Fruit fly (Drosophila melanogaster) whole organism, prepupa: ENCODE results near the gene Teh1.

Experiments used
- CG11902 ChIP-seq: fragments of 200-800 bp; sonication (Bioruptor generic); optimal IDR thresholded peaks from 3 replicates; lab custom pipeline; 2016; ENCODE audit warnings: missing biosample characterization, missing genetic modification characterization
- CG15336 ChIP-seq: fragments of 200-800 bp; sonication (Bioruptor generic); IDR thresholded peaks from 2 replicates; pipeline ENCODE4 v1.3.6; 2022; ENCODE audit warnings: missing biosample characterization, missing genetic modification characterization
- CG1621 ChIP-seq: fragments of 200-800 bp; sonication (Bioruptor generic); optimal IDR thresholded peaks from 3 replicates; lab custom pipeline; 2018; ENCODE audit warnings: missing biosample characterization, mild to moderate bottlenecking, missing genetic modification characterization
- CG3032 ChIP-seq: fragments of 200-800 bp; optimal IDR thresholded peaks from 2 replicates; lab custom pipeline; 2019; ENCODE audit warnings: missing biosample characterization, mild to moderate bottlenecking, missing genetic modification characterization, moderate library complexity
- CG31627 ChIP-seq: fragments of 200-800 bp; sonication (Bioruptor generic); optimal IDR thresholded peaks from 3 replicates; lab custom pipeline; 2016; ENCODE audit warnings: missing biosample characterization, missing genetic modification characterization
- CG32006 ChIP-seq: fragments of 200-800 bp; sonication (Bioruptor generic); optimal IDR thresholded peaks from 3 replicates; lab custom pipeline; 2017; ENCODE audit warnings: missing biosample characterization, mild to moderate bottlenecking, missing genetic modification characterization
- CG34406 ChIP-seq: fragments of 200-800 bp; sonication (Bioruptor generic); optimal IDR thresholded peaks from 3 replicates; lab custom pipeline; 2016; ENCODE audit warnings: missing biosample characterization, missing genetic modification characterization
- CG6163 ChIP-seq: fragments of 200-800 bp; sonication (Bioruptor generic); IDR thresholded peaks from 3 replicates; pipeline ENCODE4 v1.3.6; 2022; ENCODE audit warnings: missing biosample characterization, missing genetic modification characterization
- CG6276 ChIP-seq: fragments of 200-800 bp; sonication (Bioruptor generic); optimal IDR thresholded peaks from 2 replicates; lab custom pipeline; 2017; ENCODE audit warnings: missing biosample characterization, mild to moderate bottlenecking, missing genetic modification characterization
- CG7368 ChIP-seq: fragments of 200-800 bp; sonication (Bioruptor generic); optimal IDR thresholded peaks from 3 replicates; lab custom pipeline; 2016; ENCODE audit warnings: missing biosample characterization, missing genetic modification characterization
- CG8119 ChIP-seq: fragments of 200-800 bp; sonication (Bioruptor generic); IDR thresholded peaks from 3 replicates; pipeline ENCODE4 v1.3.6; 2022; ENCODE audit warnings: missing biosample characterization, missing genetic modification characterization
- CG8632 ChIP-seq: fragments of 200-800 bp; sonication (Bioruptor generic); optimal IDR thresholded peaks from 3 replicates; lab custom pipeline; 2016; ENCODE audit warnings: missing biosample characterization, missing genetic modification characterization
- Eip75B ChIP-seq: fragments of 200-800 bp; sonication (Bioruptor generic); optimal IDR thresholded peaks from 3 replicates; lab custom pipeline; 2016; ENCODE audit warnings: missing biosample characterization, missing genetic modification characterization
- Eip78C ChIP-seq: fragments of 200-800 bp; sonication (Bioruptor generic); peaks from one replicate; lab custom pipeline; 2016; ENCODE audit warnings: missing biosample characterization, missing genetic modification characterization
- Ets96B ChIP-seq: fragments of 200-800 bp; optimal IDR thresholded peaks from 2 replicates; lab custom pipeline; 2019; ENCODE audit warnings: missing biosample characterization, mild to moderate bottlenecking, missing genetic modification characterization, moderate library complexity
- Gug ChIP-seq: fragments of 200-800 bp; sonication (Bioruptor generic); IDR thresholded peaks from 2 replicates; pipeline ENCODE4 v1.3.6; 2022; ENCODE audit warnings: missing biosample characterization, missing genetic modification characterization
- Hr38 ChIP-seq: sonication (Bioruptor generic); optimal IDR thresholded peaks from 2 replicates; lab custom pipeline; 2016; ENCODE audit warnings: missing biosample characterization, missing genetic modification characterization
- Hr39 ChIP-seq: fragments of 200-800 bp; sonication (Bioruptor generic); optimal IDR thresholded peaks from 2 replicates; lab custom pipeline; 2016; ENCODE audit warnings: missing biosample characterization, missing genetic modification characterization
- Hr4 ChIP-seq: fragments of 200-800 bp; sonication (Bioruptor generic); optimal IDR thresholded peaks from 3 replicates; lab custom pipeline; 2016; ENCODE audit warnings: missing biosample characterization, missing genetic modification characterization
- Lpt ChIP-seq: fragments of 200-800 bp; sonication (Bioruptor generic); optimal IDR thresholded peaks from 3 replicates; lab custom pipeline; 2016; ENCODE audit warnings: missing biosample characterization, missing genetic modification characterization
- Met ChIP-seq: fragments of 200-800 bp; sonication (Bioruptor generic); optimal IDR thresholded peaks from 3 replicates; lab custom pipeline; 2016; ENCODE audit warnings: missing biosample characterization, missing genetic modification characterization
- Sox14 ChIP-seq: fragments of 200-800 bp; sonication (Bioruptor generic); optimal IDR thresholded peaks from 3 replicates; lab custom pipeline; 2016; ENCODE audit warnings: missing biosample characterization, missing genetic modification characterization
- Sox15 ChIP-seq: fragments of 200-800 bp; sonication (Bioruptor generic); optimal IDR thresholded peaks from 3 replicates; lab custom pipeline; 2016; ENCODE audit warnings: missing biosample characterization, missing genetic modification characterization
- achi ChIP-seq: fragments of 200-800 bp; sonication (Bioruptor generic); optimal IDR thresholded peaks from 3 replicates; lab custom pipeline; 2016; ENCODE audit warnings: missing biosample characterization, missing genetic modification characterization
- acj6 ChIP-seq: fragments of 200-800 bp; sonication (Bioruptor generic); optimal IDR thresholded peaks from 3 replicates; lab custom pipeline; 2016; ENCODE audit warnings: missing biosample characterization, missing genetic modification characterization
- cyc ChIP-seq: fragments of 200-800 bp; sonication (Bioruptor generic); optimal IDR thresholded peaks from 3 replicates; lab custom pipeline; 2016; ENCODE audit warnings: missing biosample characterization, missing genetic modification characterization
- dsx ChIP-seq: fragments of 200-800 bp; optimal IDR thresholded peaks from 3 replicates; lab custom pipeline; 2019; ENCODE audit warnings: missing biosample characterization, mild to moderate bottlenecking, missing genetic modification characterization, moderate library complexity; ENCODE audit not compliant: poor library complexity, severe bottlenecking
- eg ChIP-seq: fragments of 200-800 bp; sonication (Bioruptor generic); IDR thresholded peaks from 3 replicates; pipeline ENCODE4 v1.3.6; 2022; ENCODE audit warnings: missing biosample characterization, missing genetic modification characterization
- esn ChIP-seq: fragments of 200-800 bp; sonication (Bioruptor generic); optimal IDR thresholded peaks from 2 replicates; lab custom pipeline; 2016; ENCODE audit warnings: missing biosample characterization, mild to moderate bottlenecking, missing genetic modification characterization, moderate library complexity
- fd59A ChIP-seq: fragments of 200-800 bp; sonication (Bioruptor generic); optimal IDR thresholded peaks from 2 replicates; lab custom pipeline; 2017; ENCODE audit warnings: missing biosample characterization, mild to moderate bottlenecking, missing genetic modification characterization, missing genetic modification reagents
- fkh ChIP-seq: fragments of 200-800 bp; sonication (Bioruptor generic); optimal IDR thresholded peaks from 3 replicates; lab custom pipeline; 2017; ENCODE audit warnings: missing biosample characterization, mild to moderate bottlenecking, missing genetic modification characterization, moderate library complexity
- lz ChIP-seq: fragments of 200-800 bp; sonication (Bioruptor generic); optimal IDR thresholded peaks from 3 replicates; lab custom pipeline; 2016; ENCODE audit warnings: missing biosample characterization, missing genetic modification characterization
- salr ChIP-seq, 2 experiments: fragments of 200-800 bp; sonication (Bioruptor generic); optimal IDR thresholded peaks; 3 replicates each; lab custom pipeline; 2016 to 2018; ENCODE audit warnings: missing biosample characterization in 2 of 2, missing genetic modification characterization in 2 of 2, mild to moderate bottlenecking in 1 of 2
- spab ChIP-seq: fragments of 200-800 bp; sonication (Bioruptor generic); optimal IDR thresholded peaks from 2 replicates; lab custom pipeline; 2017; ENCODE audit warnings: missing biosample characterization, mild to moderate bottlenecking, missing genetic modification characterization, missing genetic modification reagents
- topi ChIP-seq: fragments of 200-800 bp; sonication (Bioruptor generic); optimal IDR thresholded peaks from 3 replicates; lab custom pipeline; 2016; ENCODE audit warnings: missing biosample characterization, missing genetic modification characterization

Teh1 gene

dm6 chr3R:9800644-9801330 is 67.1 kb downstream of the Teh1 start, which contains the start of the genes CG9467 and CG8526 (continued):
- TF ChIP-seq CG6163 (0 out of 3 replicates have a peak, but pooled peaks have one; percentile 34), Eip78C (GFP tag; lab: Kevin White, UChicago) (peak; percentile 83), eg (GFP tag; lab: Robert Waterston, UW) (peak; percentile 47; the same call in 1 of the 3 replicates), spab (no peak), Met (GFP tag; lab: Kevin White, UChicago) (no peak), lz (GFP tag; lab: Kevin White, UChicago) (peak; percentile 67), fkh (GFP tag; lab: Kevin White, UChicago) (peak; percentile 85), CG7368 (GFP tag; lab: Kevin White, UChicago) (no peak), CG8119 (GFP tag; lab: Robert Waterston, UW) (no peak)

dm6 chr3R:9793018-9793417 is 74.9 kb downstream of the Teh1 start, which contains the start of gene CG8516:
CG8516 (plus strand) TSS chr3R:9793295.
- no peak for TF ChIP-seq fkh (GFP tag; lab: Kevin White, UChicago)
- peak; percentile 79 for TF ChIP-seq Eip78C (GFP tag; lab: Kevin White, UChicago)
- TF ChIP-seq CG15336 (GFP tag; lab: Robert Waterston, UW) = peak; percentile 70
- TF ChIP-seq CG32006 (GFP tag; lab: Kevin White, UChicago) = no peak
- no peak for TF ChIP-seq Eip75B (GFP tag; lab: Kevin White, UChicago)
- TF ChIP-seq achi (GFP tag; lab: Kevin White, UChicago) = no peak
- TF ChIP-seq cyc (GFP tag; lab: Kevin White, UChicago) = no peak
- no peak for TF ChIP-seq dsx (GFP tag; lab: Kevin White, UChicago)
- TF ChIP-seq esn (GFP tag; lab: Kevin White, UChicago) = peak; percentile 41
- TF ChIP-seq Sox15 (GFP tag; lab: Kevin White, UChicago) = no peak
- TF ChIP-seq topi (GFP tag; lab: Kevin White, UChicago) = no peak
- TF ChIP-seq CG31627 (GFP tag; lab: Kevin White, UChicago) = peak; percentile 19
- peak; percentile 25; the same call in 1 of the 3 replicates for TF ChIP-seq eg (GFP tag; lab: Robert Waterston, UW)
- no peak for TF ChIP-seq CG6276 (GFP tag; lab: Kevin White, UChicago)
- TF ChIP-seq CG7368 (GFP tag; lab: Kevin White, UChicago) = no peak
- no peak for TF ChIP-seq CG34406 (GFP tag; lab: Kevin White, UChicago)
- peak; percentile 11 for TF ChIP-seq acj6 (GFP tag; lab: Kevin White, UChicago)
- TF ChIP-seq CG8632 = no peak
- no peak for TF ChIP-seq Lpt (GFP tag; lab: Kevin White, UChicago)
- peak; percentile 61; the same call in 2 of the 3 replicates for TF ChIP-seq CG8119 (GFP tag; lab: Robert Waterston, UW)

dm6 chr3R:9791177-9791806 is 76.6 kb downstream of the Teh1 start, which contains the start of the genes CG12945 and CG8507:
CG12945 (minus strand) TSS chr3R:9791221.
CG8507 (plus strand) TSS chr3R:9791483.
- TF ChIP-seq Ets96B (peak; percentile 38), CG1621 (tag; lab: Kevin White, UChicago) (no peak), Hr38 (GFP tag; lab: Kevin White, UChicago) (no peak), CG6276 (GFP tag; lab: Kevin White, UChicago) (no peak), cyc (GFP tag; lab: Kevin White, UChicago) (peak; percentile 35), CG31627 (GFP tag; lab: Kevin White, UChicago) (peak; percentile 58), CG3032 (tag; lab: Kevin White, UChicago) (peak; percentile 58), fd59A (GFP tag; lab: Kevin White, UChicago) (no peak), CG11902 (peak; percentile 9), topi (GFP tag; lab: Kevin White, UChicago) (peak; percentile 53), lz (GFP tag; lab: Kevin White, UChicago) (peak; percentile 65), Eip78C (GFP tag; lab: Kevin White, UChicago) (peak; percentile 83), Gug (GFP tag; lab: Robert Waterston, UW) (0 out of 2 replicates have a peak, but pooled peaks have one; percentile 9), Sox15 (GFP tag; lab: Kevin White, UChicago) (peak; percentile 13), acj6 (GFP tag; lab: Kevin White, UChicago) (peak; percentile 47), Hr39 (peak; percentile 68), salr (GFP tag; optimal IDR thresholded peaks at IDR 0.05; lab: Kevin White, UChicago) (no peak), CG34406 (GFP tag; lab: Kevin White, UChicago) (no peak), Hr4 (GFP tag; lab: Kevin White, UChicago) (no peak), Sox14 (GFP tag; lab: Kevin White, UChicago) (peak; percentile 76), esn (GFP tag; lab: Kevin White, UChicago) (peak; percentile 71)
